Fruit fly (Drosophila melanogaster) whole organism, embryonic: ENCODE measurements around the gene CG3777.

Source experiments
- BEAF-32 ChIP-seq: fragments of 200-800 bp; sonication (Bioruptor generic); optimal IDR thresholded peaks from 3 replicates; lab custom pipeline; 2017; ENCODE audit warnings: missing biosample characterization, missing genetic modification characterization, mild to moderate bottlenecking, moderate library complexity, missing genetic modification reagents
- C15 ChIP-seq: fragments of 200-800 bp; sonication (Bioruptor generic); IDR thresholded peaks from 3 replicates; pipeline ENCODE4 v1.3.6; 2022; ENCODE audit warnings: missing biosample characterization, missing genetic modification characterization
- CG1024 ChIP-seq: fragments of 200-800 bp; sonication (Bioruptor generic); IDR thresholded peaks from 2 replicates; pipeline ENCODE4 v1.3.6; 2022; ENCODE audit warnings: missing biosample characterization, missing genetic modification characterization
- CG10267 ChIP-seq: fragments of 200-800 bp; sonication (Bioruptor generic); optimal IDR thresholded peaks from 2 replicates; lab custom pipeline; 2018; ENCODE audit warnings: missing biosample characterization, mild to moderate bottlenecking, missing genetic modification characterization, moderate library complexity
- CG1233 ChIP-seq: fragments of 200-800 bp; sonication (Bioruptor generic); optimal IDR thresholded peaks from 4 replicates; lab custom pipeline; 2018; ENCODE audit warnings: missing biosample characterization, mild to moderate bottlenecking, missing genetic modification characterization
- CG12391 ChIP-seq: fragments of 200-800 bp; sonication (Bioruptor generic); optimal IDR thresholded peaks from 3 replicates; lab custom pipeline; 2018; ENCODE audit warnings: missing biosample characterization, mild to moderate bottlenecking, missing genetic modification characterization, moderate library complexity
- CG13775 ChIP-seq: fragments of 200-800 bp; sonication (Bioruptor generic); optimal IDR thresholded peaks from 3 replicates; lab custom pipeline; 2017; ENCODE audit warnings: missing biosample characterization, mild to moderate bottlenecking, missing genetic modification characterization
- CG1529 ChIP-seq: fragments of 200-800 bp; sonication (Bioruptor generic); optimal IDR thresholded peaks from 3 replicates; lab custom pipeline; 2018; ENCODE audit warnings: missing biosample characterization, missing genetic modification characterization
- CG15479 ChIP-seq: fragments of 200-800 bp; sonication (Bioruptor generic); optimal IDR thresholded peaks from 3 replicates; lab custom pipeline; 2019; ENCODE audit warnings: missing biosample characterization, mild to moderate bottlenecking, missing genetic modification characterization, moderate library complexity
- CG15514 ChIP-seq: fragments of 200-800 bp; sonication (Bioruptor generic); optimal IDR thresholded peaks from 3 replicates; lab custom pipeline; 2017; ENCODE audit warnings: missing biosample characterization, missing genetic modification characterization, mild to moderate bottlenecking, moderate library complexity, missing genetic modification reagents
- CG1602 ChIP-seq: fragments of 200-800 bp; sonication (Bioruptor generic); optimal IDR thresholded peaks from 3 replicates; lab custom pipeline; 2016; ENCODE audit warnings: missing biosample characterization, missing genetic modification characterization
- CG17802 ChIP-seq: fragments of 200-800 bp; sonication (Bioruptor generic); optimal IDR thresholded peaks from 2 replicates; lab custom pipeline; 2018; ENCODE audit warnings: missing biosample characterization, mild to moderate bottlenecking, missing genetic modification characterization, moderate library complexity
- CG1832 ChIP-seq: fragments of 200-800 bp; sonication (Bioruptor generic); optimal IDR thresholded peaks from 2 replicates; lab custom pipeline; 2017; ENCODE audit warnings: missing biosample characterization, mild to moderate bottlenecking, missing genetic modification characterization, inconsistent platforms
- CG18619 ChIP-seq: fragments of 200-800 bp; sonication (Bioruptor generic); optimal IDR thresholded peaks from 3 replicates; lab custom pipeline; 2017; ENCODE audit warnings: missing biosample characterization, mild to moderate bottlenecking, missing genetic modification characterization
- CG30020 ChIP-seq: fragments of 200-800 bp; optimal IDR thresholded peaks from 2 replicates; lab custom pipeline; 2019; ENCODE audit warnings: missing biosample characterization, mild to moderate bottlenecking, missing genetic modification characterization, moderate library complexity
- CG30431 ChIP-seq: fragments of 200-800 bp; sonication (Bioruptor generic); optimal IDR thresholded peaks from 2 replicates; lab custom pipeline; 2017; ENCODE audit warnings: missing biosample characterization, missing genetic modification characterization
- CG32532 ChIP-seq: fragments of 200-800 bp; sonication (Bioruptor generic); IDR thresholded peaks from 2 replicates; pipeline ENCODE4 v1.3.6; 2022; ENCODE audit warnings: missing biosample characterization, missing genetic modification characterization
- CG33557 ChIP-seq: fragments of 200-800 bp; sonication (Bioruptor generic); optimal IDR thresholded peaks from 2 replicates; lab custom pipeline; 2019; ENCODE audit warnings: missing biosample characterization, mild to moderate bottlenecking, missing genetic modification characterization, moderate library complexity
- CG9797 ChIP-seq: fragments of 200-800 bp; sonication (Bioruptor generic); optimal IDR thresholded peaks from 3 replicates; lab custom pipeline; 2018; ENCODE audit warnings: missing biosample characterization, mild to moderate bottlenecking, missing genetic modification characterization
- CG9876 ChIP-seq: fragments of 200-800 bp; sonication (Bioruptor generic); optimal IDR thresholded peaks from 2 replicates; lab custom pipeline; 2016; ENCODE audit warnings: missing biosample characterization, missing genetic modification characterization
- D ChIP-seq, 2 experiments: fragments of 200-800 bp in 1 of 2; fragments of >200 bp in 1 of 2; sonication (Bioruptor generic) in 1 of 2; optimal IDR thresholded peaks; 2 replicates in 1 of 2; 3 replicates in 1 of 2; lab custom pipeline; 2017; ENCODE audit warnings: mild to moderate bottlenecking in 1 of 2, missing biosample characterization in 1 of 2, missing genetic modification characterization in 1 of 2, missing genetic modification reagents in 1 of 2
- D19B ChIP-seq: fragments of 200-800 bp; sonication (Bioruptor generic); optimal IDR thresholded peaks from 2 replicates; lab custom pipeline; 2017; ENCODE audit warnings: missing biosample characterization, mild to moderate bottlenecking, missing genetic modification characterization
- Drgx ChIP-seq: fragments of 200-800 bp; sonication (Bioruptor generic); IDR thresholded peaks from 2 replicates; pipeline ENCODE4 v1.3.6; 2022; ENCODE audit warnings: missing biosample characterization, missing genetic modification characterization
- E2f2 ChIP-seq: fragments of 200-800 bp; sonication (Bioruptor generic); IDR thresholded peaks from 2 replicates; pipeline ENCODE4 v1.3.6; 2022; ENCODE audit warnings: missing biosample characterization, missing genetic modification characterization
- Hr51 ChIP-seq, 2 experiments: fragments of 200-800 bp; sonication (Bioruptor generic); optimal IDR thresholded peaks; 2 replicates in 1 of 2; 3 replicates in 1 of 2; lab custom pipeline; 2016 to 2018; ENCODE audit warnings: missing biosample characterization in 2 of 2, missing genetic modification characterization in 2 of 2, mild to moderate bottlenecking in 1 of 2, moderate library complexity in 1 of 2
- Hr78 ChIP-seq, 2 experiments: fragments of 200-800 bp in 1 of 2; fragments of >200 bp in 1 of 2; sonication (Bioruptor generic) in 1 of 2; optimal IDR thresholded peaks; 2 replicates each; lab custom pipeline; 2017 to 2019; ENCODE audit warnings: missing biosample characterization in 2 of 2, missing genetic modification characterization in 2 of 2, mild to moderate bottlenecking in 1 of 2, moderate library complexity in 1 of 2
- MESR4 ChIP-seq: fragments of 200-800 bp; sonication (Bioruptor generic); optimal IDR thresholded peaks from 2 replicates; lab custom pipeline; 2018; ENCODE audit warnings: missing biosample characterization, mild to moderate bottlenecking, missing genetic modification characterization, moderate library complexity
- Med ChIP-seq: fragments of 200-800 bp; sonication (Bioruptor generic); peaks from one replicate; lab custom pipeline; 2016; ENCODE audit warnings: missing biosample characterization, missing genetic modification characterization, mild to moderate bottlenecking, inconsistent platforms, moderate library complexity
- Neu2 ChIP-seq: fragments of 200-800 bp; sonication (Bioruptor generic); optimal IDR thresholded peaks from 3 replicates; lab custom pipeline; 2016; ENCODE audit warnings: missing biosample characterization, missing genetic modification characterization, borderline replicate concordance
- Opbp ChIP-seq: fragments of 200-800 bp; sonication (Bioruptor generic); IDR thresholded peaks from 3 replicates; pipeline ENCODE4 v1.3.6; 2022; ENCODE audit warnings: missing biosample characterization, missing genetic modification characterization; ENCODE audit not compliant: partially characterized antibody
- Rx ChIP-seq: fragments of 200-800 bp; sonication (Bioruptor generic); IDR thresholded peaks from 2 replicates; pipeline ENCODE4 v1.3.6; 2022; ENCODE audit warnings: missing biosample characterization, missing genetic modification characterization
- Spps ChIP-seq: fragments of 200-800 bp; sonication (Bioruptor generic); optimal IDR thresholded peaks from 2 replicates; lab custom pipeline; 2018; ENCODE audit warnings: missing biosample characterization, mild to moderate bottlenecking, missing genetic modification characterization
- bigmax ChIP-seq: fragments of 200-800 bp; sonication (Bioruptor generic); optimal IDR thresholded peaks from 2 replicates; lab custom pipeline; 2018; ENCODE audit warnings: missing biosample characterization, mild to moderate bottlenecking, missing genetic modification characterization
- br ChIP-seq: fragments of >200 bp; optimal IDR thresholded peaks from 2 replicates; lab custom pipeline; 2017
- cas ChIP-seq: fragments of 200-800 bp; sonication (Bioruptor generic); IDR thresholded peaks from 2 replicates; pipeline ENCODE4 v1.3.6; 2022; ENCODE audit warnings: missing biosample characterization, missing genetic modification characterization
- cato ChIP-seq: fragments of 200-800 bp; sonication (Bioruptor generic); optimal IDR thresholded peaks from 2 replicates; lab custom pipeline; 2016; ENCODE audit warnings: missing biosample characterization, missing genetic modification characterization, borderline replicate concordance
- croc ChIP-seq: fragments of 200-800 bp; sonication (Bioruptor generic); conservative IDR thresholded peaks from 3 replicates; pipeline ENCODE4 v1.3.6; 2022; ENCODE audit warnings: missing biosample characterization, missing genetic modification characterization
- dmrt99B ChIP-seq: fragments of 200-800 bp; sonication (Bioruptor generic); optimal IDR thresholded peaks from 2 replicates; lab custom pipeline; 2018; ENCODE audit warnings: missing biosample characterization, mild to moderate bottlenecking, missing genetic modification characterization, moderate library complexity
- exex ChIP-seq: fragments of 200-800 bp; sonication (Bioruptor generic); optimal IDR thresholded peaks from 4 replicates; lab custom pipeline; 2018; ENCODE audit warnings: missing biosample characterization, mild to moderate bottlenecking, missing genetic modification characterization, moderate library complexity
- gcm ChIP-seq: fragments of 200-800 bp; sonication (Bioruptor generic); optimal IDR thresholded peaks from 2 replicates; lab custom pipeline; 2019; ENCODE audit warnings: missing biosample characterization, mild to moderate bottlenecking, missing genetic modification characterization, moderate library complexity
- gfzf ChIP-seq: fragments of 200-800 bp; sonication (Bioruptor generic); optimal IDR thresholded peaks from 2 replicates; lab custom pipeline; 2016; ENCODE audit warnings: missing biosample characterization, mild to moderate bottlenecking, missing genetic modification characterization, moderate library complexity
- ham ChIP-seq: fragments of 200-800 bp; sonication (Bioruptor generic); IDR thresholded peaks from 2 replicates; pipeline ENCODE4 v1.3.6; 2022; ENCODE audit warnings: missing biosample characterization, missing genetic modification characterization
- kah ChIP-seq: fragments of 200-800 bp; sonication (Bioruptor generic); optimal IDR thresholded peaks from 2 replicates; lab custom pipeline; 2018; ENCODE audit warnings: missing biosample characterization, mild to moderate bottlenecking, missing genetic modification characterization
- nerfin-2 ChIP-seq: fragments of 200-800 bp; sonication (Bioruptor generic); IDR thresholded peaks from 2 replicates; pipeline ENCODE4 v1.3.6; 2022; ENCODE audit warnings: missing biosample characterization, missing genetic modification characterization; ENCODE audit not compliant: partially characterized antibody
- otp ChIP-seq: fragments of 200-800 bp; sonication (Bioruptor generic); IDR thresholded peaks from 3 replicates; pipeline ENCODE4, ENCODE4 v1.3.6; 2022; ENCODE audit warnings: missing biosample characterization, missing genetic modification characterization
- pzg ChIP-seq: fragments of 200-800 bp; sonication (Bioruptor generic); optimal IDR thresholded peaks from 3 replicates; lab custom pipeline; 2018; ENCODE audit warnings: missing biosample characterization, mild to moderate bottlenecking, missing genetic modification characterization, moderate library complexity
- run ChIP-seq: fragments of 200-800 bp; sonication (Bioruptor generic); optimal IDR thresholded peaks from 3 replicates; lab custom pipeline; 2018; ENCODE audit warnings: missing biosample characterization, mild to moderate bottlenecking, missing genetic modification characterization
- slbo ChIP-seq: fragments of 200-800 bp; sonication (Bioruptor generic); IDR thresholded peaks from 2 replicates; pipeline ENCODE4 v1.3.6; 2022; ENCODE audit warnings: missing biosample characterization, missing genetic modification characterization
- sob ChIP-seq: fragments of 200-800 bp; sonication (Bioruptor generic); IDR thresholded peaks from 2 replicates; pipeline ENCODE4 v1.3.6; 2022; ENCODE audit warnings: missing biosample characterization, missing genetic modification characterization
- tap ChIP-seq: fragments of 200-800 bp; optimal IDR thresholded peaks from 3 replicates; lab custom pipeline; 2019; ENCODE audit warnings: missing biosample characterization, mild to moderate bottlenecking, missing genetic modification characterization, moderate library complexity

The CG3777 gene

dm6 chrX:255369-255768 is 24.1 kb upstream of the CG3777 start, which contains the start of gene cin (continued):
- TF ChIP-seq sob (GFP tag; lab: Robert Waterston, UW) (no peak), ham (no peak), CG1024 (GFP tag; lab: Robert Waterston, UW) (no peak), Hr51 (GFP tag; optimal IDR thresholded peaks at IDR 0.05; lab: Kevin White, UChicago) (no peak), CG9876 (GFP tag; lab: Kevin White, UChicago) (no peak), pzg (GFP tag; lab: Kevin White, UChicago) (peak; percentile 7), br (lab: Kevin White, UChicago) (no peak), Neu2 (GFP tag; lab: Kevin White, UChicago) (no peak), CG10267 (tag; lab: Kevin White, UChicago) (peak; percentile 34), MESR4 (GFP tag; lab: Kevin White, UChicago) (no peak), slbo (GFP tag; lab: Robert Waterston, UW) (peak; percentile 35; the same call in 1 of the 2 replicates), tap (tag; lab: Kevin White, UChicago) (no peak), C15 (GFP tag; lab: Robert Waterston, UW) (no peak), CG13775 (GFP tag; lab: Kevin White, UChicago) (peak; percentile 39), run (tag; lab: Kevin White, UChicago) (no peak), E2f2 (GFP tag; lab: Robert Waterston, UW) (no peak), CG9797 (no peak), CG12391 (tag; lab: Kevin White, UChicago) (peak; percentile 55), Hr78 (GFP tag; optimal IDR thresholded peaks at IDR 0.05; lab: Kevin White, UChicago) (no peak), croc (GFP tag; lab: Robert Waterston, UW) (no peak), D (optimal IDR thresholded peaks at IDR 0.05; lab: Kevin White, UChicago) (no peak), D (GFP tag; optimal IDR thresholded peaks at IDR 0.05; lab: Kevin White, UChicago) (no peak), CG32532 (no peak), CG33557 (GFP tag; lab: Kevin White, UChicago) (peak; percentile 13), Rx (GFP tag; lab: Robert Waterston, UW) (no peak), Med (peak; percentile 75), CG1529 (GFP tag; lab: Kevin White, UChicago) (no peak), gfzf (no peak), cas (GFP tag; lab: Robert Waterston, UW) (no peak), CG1233 (GFP tag; lab: Kevin White, UChicago) (no peak), dmrt99B (tag; lab: Kevin White, UChicago) (no peak), CG15479 (GFP tag; lab: Kevin White, UChicago) (no peak), CG1832 (GFP tag; lab: Kevin White, UChicago) (no peak), kah (no peak), bigmax (GFP tag; lab: Kevin White, UChicago) (no peak), nerfin-2 (GFP tag; lab: Robert Waterston, UW) (no peak), Drgx (GFP tag; lab: Robert Waterston, UW) (0 out of 2 replicates have a peak, but pooled peaks have one; percentile 26), exex (tag; lab: Kevin White, UChicago) (no peak), CG1602 (GFP tag; lab: Kevin White, UChicago) (peak; percentile 9), BEAF-32 (no peak), CG18619 (GFP tag; lab: Kevin White, UChicago) (no peak), CG15514 (GFP tag; lab: Kevin White, UChicago) (peak; percentile 30), cato (GFP tag; lab: Kevin White, UChicago) (no peak), gcm (GFP tag; lab: Kevin White, UChicago) (peak; percentile 5), Spps (tag; lab: Kevin White, UChicago) (peak; percentile 13), Opbp (GFP tag; lab: Robert Waterston, UW) (no peak), CG30020 (tag; lab: Kevin White, UChicago) (peak; percentile 20), otp (GFP tag; lab: Robert Waterston, UW) (no peak), D19B (peak; percentile 20), CG30431 (no peak), CG17802 (tag; lab: Kevin White, UChicago) (no peak)
